Fruit fly (Drosophila melanogaster) Kc167 (cell line): ENCODE data around the gene mRpL33.

ENCODE experiments used
- Myc ChIP-seq: fragments of >200 bp; optimal IDR thresholded peaks from 2 replicates; lab custom pipeline; 2017; ENCODE audit warnings: missing external identifiers
- Sin3A ChIP-seq: fragments of >200 bp; optimal IDR thresholded peaks from 2 replicates; lab custom pipeline; 2018; ENCODE audit warnings: missing external identifiers
- psq ChIP-seq: fragments of >200 bp; optimal IDR thresholded peaks from 2 replicates; lab custom pipeline; 2017; ENCODE audit warnings: missing external identifiers
- ttk ChIP-seq: sonication (Bioruptor generic); optimal IDR thresholded peaks from 2 replicates; lab custom pipeline; 2017; ENCODE audit warnings: missing external identifiers

dm6 chrX:4305980-4306379 lies 16.1 kb downstream of the mRpL33 start:
- TF ChIP-seq Sin3A (lab: Kevin White, UChicago) (no peak), psq (lab: Kevin White, UChicago) (no peak), ttk (lab: Kevin White, UChicago) (no peak), Myc (lab: Kevin White, UChicago) (no peak)
